Worm (Caenorhabditis elegans): ENCODE results near the gene str-88.

ce11 chrV:15332851-15333250, 50.8 kb downstream of the str-88 start, which contains the start of gene srw-113:
- no peak for TF ChIP-seq ces-1 (GFP tag; optimal IDR thresholded peaks at IDR 0.05)
- no peak for TF ChIP-seq unc-39 (tag; optimal IDR thresholded peaks at IDR 0.05)
- no peak for TF ChIP-seq lin-13 (tag; optimal IDR thresholded peaks at IDR 0.05)
- TF ChIP-seq nhr-28 (tag; optimal IDR thresholded peaks at IDR 0.05): no peak

All from whole organism, mixed stage, embryonic.